Worm (Caenorhabditis elegans): ENCODE results near the gene mig-2.

ce11 chrX:11522058-11522757, 26.2 kb upstream of the mig-2 start, which contains the start of gene sdc-2:
- peak; percentile 83 for TF ChIP-seq nhr-28 (tag; optimal IDR thresholded peaks at IDR 0.05)
- no peak for TF ChIP-seq gei-8 (GFP tag; optimal IDR thresholded peaks at IDR 0.05)
- TF ChIP-seq ceh-44 (GFP tag; IDR thresholded peaks at IDR 0.05), result no peak
- peak; percentile 96 for TF ChIP-seq nhr-77 (tag; optimal IDR thresholded peaks at IDR 0.05)
- TF ChIP-seq zag-1 (tag; optimal IDR thresholded peaks at IDR 0.05), result no peak
- TF ChIP-seq saeg-2 (GFP tag; IDR thresholded peaks at IDR 0.05), result 0 out of 2 replicates have a peak, but pooled peaks have one; percentile 66
- TF ChIP-seq ZK546.5 (tag; optimal IDR thresholded peaks at IDR 0.05), result no peak
- TF ChIP-seq set-16 (GFP tag; IDR thresholded peaks at IDR 0.05), result no peak
- no peak for TF ChIP-seq ama-1 (optimal IDR thresholded peaks at IDR 0.05)
- peak; percentile 50; the same call in 1 of the 2 replicates for TF ChIP-seq php-3 (GFP tag; IDR thresholded peaks at IDR 0.05)
